Worm (Caenorhabditis elegans) whole organism, L3 larva: Measurements from ENCODE around the gene C17H12.11.
A peak's percentile ranks its signal among the peaks of the same experiment; 100 is the strongest.

ENCODE experiments used
- ZK546.5 ChIP-seq: sonication (generic microtip); optimal IDR thresholded peaks from 2 replicates; lab custom pipeline; 2017; ENCODE audit warnings: missing biosample characterization, missing genetic modification characterization
- aly-2 ChIP-seq: fragments of 150-350 bp; optimal IDR thresholded peaks from 2 replicates; lab custom pipeline; 2014; ENCODE audit warnings: missing biosample characterization, missing genetic modification characterization
- ama-1 ChIP-seq: fragments of 150-350 bp; optimal IDR thresholded peaks from 2 replicates; lab custom pipeline; 2018
- ceh-16 ChIP-seq: sonication (generic microtip); optimal IDR thresholded peaks from 2 replicates; lab custom pipeline; 2017; ENCODE audit warnings: missing biosample characterization, missing genetic modification characterization
- ceh-28 ChIP-seq: fragments of 150-350 bp; optimal IDR thresholded peaks from 2 replicates; lab custom pipeline; 2014; ENCODE audit warnings: missing biosample characterization, missing genetic modification reagents, missing genetic modification characterization
- ceh-82 ChIP-seq: fragments of 150-350 bp; optimal IDR thresholded peaks from 2 replicates; lab custom pipeline; 2014; ENCODE audit warnings: missing biosample characterization, missing genetic modification characterization
- daf-12 ChIP-seq: fragments of 150-350 bp; optimal IDR thresholded peaks from 2 replicates; lab custom pipeline; 2014; ENCODE audit warnings: missing biosample characterization, missing genetic modification reagents, missing genetic modification characterization
- egl-5 ChIP-seq: fragments of 150-350 bp; optimal IDR thresholded peaks from 2 replicates; lab custom pipeline; 2017; ENCODE audit warnings: missing biosample characterization, missing genetic modification reagents, missing genetic modification characterization, inconsistent platforms
- elt-2 ChIP-seq: sonication (generic microtip); optimal IDR thresholded peaks from 2 replicates; lab custom pipeline; 2016; ENCODE audit warnings: missing genetic modification reagents, mild to moderate bottlenecking, missing genetic modification characterization, missing compliant biosample characterization
- elt-3 ChIP-seq, 3 experiments: fragments of 150-350 bp in 1 of 3; sonication (generic microtip) in 2 of 3; optimal IDR thresholded peaks; 2 replicates in 2 of 3; 4 replicates in 1 of 3; lab custom pipeline; 2014 to 2017; ENCODE audit warnings: missing biosample characterization in 3 of 3, missing genetic modification characterization in 3 of 3
- fkh-10 ChIP-seq: sonication (generic microtip); optimal IDR thresholded peaks from 2 replicates; lab custom pipeline; 2017; ENCODE audit warnings: missing biosample characterization, missing genetic modification reagents, missing genetic modification characterization
- fkh-2 ChIP-seq: fragments of 150-350 bp; optimal IDR thresholded peaks from 2 replicates; lab custom pipeline; 2014; ENCODE audit warnings: missing biosample characterization, missing genetic modification reagents, missing genetic modification characterization
- fos-1 ChIP-seq: fragments of 150-350 bp; optimal IDR thresholded peaks from 2 replicates; lab custom pipeline; 2014; ENCODE audit warnings: missing biosample characterization, missing genetic modification characterization
- hmg-11 ChIP-seq: sonication (generic microtip); optimal IDR thresholded peaks from 2 replicates; lab custom pipeline; 2016; ENCODE audit warnings: missing genetic modification characterization, missing compliant biosample characterization
- jun-1 ChIP-seq: fragments of 150-350 bp; optimal IDR thresholded peaks from 2 replicates; lab custom pipeline; 2014; ENCODE audit warnings: missing biosample characterization, missing genetic modification reagents, missing genetic modification characterization
- lin-15B ChIP-seq: fragments of 150-350 bp; optimal IDR thresholded peaks from 2 replicates; lab custom pipeline; 2014; ENCODE audit warnings: missing biosample characterization, missing genetic modification characterization
- lin-39 ChIP-seq: fragments of 150-350 bp; optimal IDR thresholded peaks from 2 replicates; lab custom pipeline; 2018; ENCODE audit warnings: missing biosample characterization, missing genetic modification reagents, missing genetic modification characterization
- lsy-12 ChIP-seq: sonication (generic microtip); optimal IDR thresholded peaks from 2 replicates; lab custom pipeline; 2016; ENCODE audit warnings: mild to moderate bottlenecking, missing genetic modification characterization, missing compliant biosample characterization
- mdl-1 ChIP-seq: fragments of 150-350 bp; optimal IDR thresholded peaks from 2 replicates; lab custom pipeline; 2014; ENCODE audit warnings: missing biosample characterization, missing genetic modification characterization
- mml-1 ChIP-seq: fragments of 150-350 bp; sonication (generic microtip); optimal IDR thresholded peaks from 3 replicates; lab custom pipeline; 2014; ENCODE audit warnings: missing biosample characterization, missing genetic modification characterization
- nfya-1 ChIP-seq: sonication (generic microtip); optimal IDR thresholded peaks from 2 replicates; lab custom pipeline; 2017; ENCODE audit warnings: missing genetic modification characterization, mild to moderate bottlenecking, missing compliant biosample characterization, antibody characterized with exemption, moderate library complexity; ENCODE audit not compliant: insufficient read depth
- nhr-11 ChIP-seq: fragments of 150-350 bp; optimal IDR thresholded peaks from 2 replicates; lab custom pipeline; 2014; ENCODE audit warnings: missing biosample characterization, missing genetic modification characterization
- nhr-12 ChIP-seq: fragments of 150-350 bp; optimal IDR thresholded peaks from 2 replicates; lab custom pipeline; 2014; ENCODE audit warnings: missing biosample characterization, missing genetic modification characterization
- nhr-23 ChIP-seq: fragments of 150-350 bp; optimal IDR thresholded peaks from 2 replicates; lab custom pipeline; 2014; ENCODE audit warnings: missing biosample characterization, missing genetic modification reagents, missing genetic modification characterization
- nhr-76 ChIP-seq: fragments of 150-350 bp; sonication (generic microtip); optimal IDR thresholded peaks from 5 replicates; lab custom pipeline; 2014; ENCODE audit warnings: missing biosample characterization, missing genetic modification characterization
- nhr-77 ChIP-seq: fragments of 150-350 bp; optimal IDR thresholded peaks from 2 replicates; lab custom pipeline; 2014; ENCODE audit warnings: missing biosample characterization, missing genetic modification characterization
- pha-4 ChIP-seq: fragments of 150-350 bp; optimal IDR thresholded peaks from 2 replicates; lab custom pipeline; 2014; ENCODE audit warnings: missing biosample characterization, missing genetic modification reagents, missing genetic modification characterization
- sea-2 ChIP-seq: fragments of 150-350 bp; sonication (generic microtip); optimal IDR thresholded peaks from 4 replicates; lab custom pipeline; 2014; ENCODE audit warnings: missing biosample characterization, missing genetic modification reagents, missing genetic modification characterization
- tbx-2 ChIP-seq: sonication (generic microtip); optimal IDR thresholded peaks from 2 replicates; lab custom pipeline; 2016; ENCODE audit warnings: mild to moderate bottlenecking, missing genetic modification characterization, missing compliant biosample characterization
- unc-39 ChIP-seq: sonication (generic microtip); optimal IDR thresholded peaks from 4 replicates; lab custom pipeline; 2017; ENCODE audit warnings: missing biosample characterization, missing genetic modification characterization
- zag-1 ChIP-seq: fragments of 150-350 bp; optimal IDR thresholded peaks from 2 replicates; lab custom pipeline; 2014; ENCODE audit warnings: missing biosample characterization, missing genetic modification characterization
- ztf-11 ChIP-seq: fragments of 150-350 bp; optimal IDR thresholded peaks from 2 replicates; lab custom pipeline; 2014; ENCODE audit warnings: missing biosample characterization, missing genetic modification characterization
- ztf-4 ChIP-seq: fragments of 150-350 bp; optimal IDR thresholded peaks from 2 replicates; lab custom pipeline; 2014; ENCODE audit warnings: missing biosample characterization, missing genetic modification characterization

Gene C17H12.11

ce11 chrIV:6839091-6839522, 36.9 kb downstream of the C17H12.11 start (continued):
- peak; percentile 43 for TF ChIP-seq lin-39 (tag; lab: Kevin White, UChicago)
- no peak for TF ChIP-seq daf-12 (tag; lab: Kevin White, UChicago)
- TF ChIP-seq ZK546.5 (tag; lab: Kevin White, UChicago) = no peak
- TF ChIP-seq unc-39 (tag; lab: Kevin White, UChicago) = no peak
- no peak for TF ChIP-seq nhr-23 (tag; lab: Kevin White, UChicago)
- TF ChIP-seq nhr-77 (tag; lab: Kevin White, UChicago) = peak; percentile 44
- no peak for TF ChIP-seq nhr-76
- no peak for TF ChIP-seq ztf-11 (tag; lab: Kevin White, UChicago)
- TF ChIP-seq ceh-28 (tag; lab: Kevin White, UChicago) = peak; percentile 55
- TF ChIP-seq aly-2 (tag; lab: Kevin White, UChicago) = no peak
- TF ChIP-seq elt-3 (tag; optimal IDR thresholded peaks at IDR 0.05; lab: Kevin White, UChicago) = no peak
- TF ChIP-seq ama-1 (lab: Kevin White, UChicago) = no peak
- no peak for TF ChIP-seq sea-2 (GFP tag; lab: Kevin White, UChicago)
- peak; percentile 77 for TF ChIP-seq jun-1 (tag; lab: Kevin White, UChicago)
- peak; percentile 65 for TF ChIP-seq nhr-11 (tag; lab: Kevin White, UChicago)
- TF ChIP-seq egl-5 (tag; lab: Kevin White, UChicago) = no peak
- TF ChIP-seq tbx-2 = peak; percentile 53
- no peak for TF ChIP-seq mml-1 (tag; lab: Kevin White, UChicago)
- no peak for TF ChIP-seq fkh-2
- no peak for TF ChIP-seq fos-1 (tag; lab: Kevin White, UChicago)
- peak; percentile 83 for TF ChIP-seq pha-4
- TF ChIP-seq, all 47 proteins: peak for 23

ce11 chrIV:6841562-6842282, 39.5 kb downstream of the C17H12.11 start:
- TF ChIP-seq elt-2 (tag; lab: Kevin White, UChicago) (peak; percentile 68), mml-1 (tag; lab: Kevin White, UChicago) (no peak), unc-39 (tag; lab: Kevin White, UChicago) (no peak)

ce11 chrIV:6842470-6843008, 40.4 kb downstream of the C17H12.11 start, which contains the start of gene lip-1:
Gene lip-1 (plus strand): TSS chrIV:6842958.
- TF ChIP-seq elt-3 (tag; optimal IDR thresholded peaks at IDR 0.05; lab: Kevin White, UChicago) = no peak
- no peak for TF ChIP-seq mdl-1 (tag; lab: Kevin White, UChicago)
- no peak for TF ChIP-seq fkh-10 (GFP tag; lab: Kevin White, UChicago)
- no peak for TF ChIP-seq ztf-4
- TF ChIP-seq zag-1 (tag; lab: Kevin White, UChicago) = no peak
- no peak for TF ChIP-seq nfya-1 (tag; lab: Kevin White, UChicago)
- no peak for TF ChIP-seq hmg-11 (tag; lab: Kevin White, UChicago)
- no peak for TF ChIP-seq tbx-2
- TF ChIP-seq nhr-11 (tag; lab: Kevin White, UChicago) = no peak
- no peak for TF ChIP-seq pha-4
- TF ChIP-seq mml-1 (tag; lab: Kevin White, UChicago) = no peak
- TF ChIP-seq ceh-16 (tag; lab: Kevin White, UChicago) = no peak
- no peak for TF ChIP-seq nhr-12
- TF ChIP-seq ceh-82 (tag; lab: Kevin White, UChicago) = no peak
- TF ChIP-seq lin-15B (tag; lab: Kevin White, UChicago) = no peak
- no peak for TF ChIP-seq nhr-77 (tag; lab: Kevin White, UChicago)
- no peak for TF ChIP-seq lsy-12 (tag; lab: Kevin White, UChicago)

DNA sequence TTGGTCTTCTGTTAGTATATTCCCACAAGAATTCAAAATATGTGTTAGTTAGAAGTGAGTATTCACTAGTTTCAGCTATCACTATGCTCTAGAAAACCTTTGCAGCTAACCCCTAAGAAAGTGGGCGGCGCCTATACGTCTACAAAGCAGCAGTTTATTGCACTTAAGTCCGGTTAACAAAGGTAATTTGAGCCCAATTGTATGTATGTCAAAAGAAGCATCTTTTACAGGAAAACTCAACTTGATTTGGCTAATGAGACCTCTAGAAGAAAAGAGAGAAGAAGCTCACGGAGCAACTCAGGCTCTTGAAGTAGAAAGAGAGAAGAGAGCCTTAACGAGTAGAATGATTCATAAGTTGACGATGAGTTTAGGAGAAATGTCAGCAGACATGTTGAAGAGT, 50.5 kb downstream of the C17H12.11 start:
- TF ChIP-seq fos-1 (tag; lab: Kevin White, UChicago) = no peak
- no peak for TF ChIP-seq egl-5 (tag; lab: Kevin White, UChicago)
